Fruit fly (Drosophila melanogaster) whole organism, pupa: ENCODE measurements around the gene CG15356.
A peak's percentile ranks its signal among the peaks of the same experiment; 100 is the strongest.

Experiments
- CG10348 ChIP-seq: fragments of 200-800 bp; sonication (Bioruptor generic); IDR thresholded peaks from 2 replicates; pipeline ENCODE4 v1.3.6; 2022; ENCODE audit warnings: missing biosample characterization, missing genetic modification characterization
- CG12605 ChIP-seq: fragments of 200-800 bp; sonication (Bioruptor generic); IDR thresholded peaks from 2 replicates; pipeline ENCODE4 v1.3.6; 2022; ENCODE audit warnings: missing biosample characterization, missing genetic modification characterization
- CG13204 ChIP-seq: fragments of 200-800 bp; sonication (Bioruptor generic); optimal IDR thresholded peaks from 2 replicates; lab custom pipeline; 2018; ENCODE audit warnings: missing biosample characterization, mild to moderate bottlenecking, missing genetic modification characterization, moderate library complexity
- CG14655 ChIP-seq: fragments of 200-800 bp; sonication (Bioruptor generic); optimal IDR thresholded peaks from 3 replicates; lab custom pipeline; 2017; ENCODE audit warnings: mild to moderate bottlenecking, missing biosample characterization, missing genetic modification reagents, missing genetic modification characterization
- CG15710 ChIP-seq: fragments of 200-800 bp; sonication (Bioruptor generic); optimal IDR thresholded peaks from 2 replicates; lab custom pipeline; 2018; ENCODE audit warnings: missing biosample characterization, mild to moderate bottlenecking, missing genetic modification characterization, moderate library complexity
- CG17806 ChIP-seq: fragments of 200-800 bp; sonication (Bioruptor generic); optimal IDR thresholded peaks from 2 replicates; lab custom pipeline; 2018; ENCODE audit warnings: missing biosample characterization, mild to moderate bottlenecking, missing genetic modification characterization, moderate library complexity
- CG32121 ChIP-seq: fragments of 200-800 bp; sonication (Bioruptor generic); IDR thresholded peaks from 2 replicates; pipeline ENCODE4 v1.3.6; 2022; ENCODE audit warnings: missing biosample characterization, missing genetic modification characterization
- CG34367 ChIP-seq: fragments of 200-800 bp; sonication (Bioruptor generic); optimal IDR thresholded peaks from 2 replicates; lab custom pipeline; 2018; ENCODE audit warnings: missing biosample characterization, mild to moderate bottlenecking, missing genetic modification characterization
- CG4496 ChIP-seq: fragments of 200-800 bp; sonication (Bioruptor generic); IDR thresholded peaks from 3 replicates; pipeline ENCODE4 v1.3.6; 2022; ENCODE audit warnings: missing biosample characterization, missing genetic modification characterization
- CG8159 ChIP-seq: fragments of 200-800 bp; sonication (Bioruptor generic); optimal IDR thresholded peaks from 3 replicates; lab custom pipeline; 2018; ENCODE audit warnings: missing biosample characterization, mild to moderate bottlenecking, missing genetic modification characterization, moderate library complexity
- CG8301 ChIP-seq: fragments of 200-800 bp; sonication (Bioruptor generic); optimal IDR thresholded peaks from 2 replicates; lab custom pipeline; 2018; ENCODE audit warnings: missing biosample characterization, mild to moderate bottlenecking, missing genetic modification characterization
- CG9948 ChIP-seq: fragments of 200-800 bp; sonication (Bioruptor generic); optimal IDR thresholded peaks from 2 replicates; lab custom pipeline; 2018; ENCODE audit warnings: missing biosample characterization, mild to moderate bottlenecking, missing genetic modification characterization, moderate library complexity
- D1 ChIP-seq: fragments of 200-800 bp; sonication (Bioruptor generic); optimal IDR thresholded peaks from 2 replicates; lab custom pipeline; 2018; ENCODE audit warnings: missing biosample characterization, mild to moderate bottlenecking, missing genetic modification characterization, moderate library complexity
- EcR ChIP-seq: fragments of 200-800 bp; sonication (Bioruptor generic); optimal IDR thresholded peaks from 3 replicates; lab custom pipeline; 2019; ENCODE audit warnings: missing biosample characterization, missing genetic modification characterization, mild to moderate bottlenecking, moderate library complexity, missing genetic modification reagents
- Ets98B ChIP-seq: fragments of 200-800 bp; sonication (Bioruptor generic); IDR thresholded peaks from 2 replicates; pipeline ENCODE4 v1.3.6; 2022; ENCODE audit warnings: missing biosample characterization, missing genetic modification characterization
- Pif1A ChIP-seq: fragments of 200-800 bp; sonication (Bioruptor generic); optimal IDR thresholded peaks from 3 replicates; lab custom pipeline; 2016; ENCODE audit warnings: missing biosample characterization, missing genetic modification characterization
- Pif1B ChIP-seq: fragments of 200-800 bp; sonication (Bioruptor generic); optimal IDR thresholded peaks from 3 replicates; lab custom pipeline; 2016; ENCODE audit warnings: missing biosample characterization, missing genetic modification characterization
- Snoo ChIP-seq: fragments of 200-800 bp; sonication (Bioruptor generic); optimal IDR thresholded peaks from 3 replicates; lab custom pipeline; 2017; ENCODE audit warnings: missing biosample characterization, mild to moderate bottlenecking, missing genetic modification characterization, inconsistent platforms
- fd96Ca ChIP-seq: fragments of 200-800 bp; sonication (Bioruptor generic); IDR thresholded peaks from 3 replicates; pipeline ENCODE4 v1.3.6; 2022; ENCODE audit warnings: missing biosample characterization, missing genetic modification characterization
- gl ChIP-seq: fragments of 200-800 bp; sonication (Bioruptor generic); optimal IDR thresholded peaks from 2 replicates; lab custom pipeline; 2018; ENCODE audit warnings: missing biosample characterization, mild to moderate bottlenecking, missing genetic modification characterization
- rn ChIP-seq: fragments of 200-800 bp; sonication (Bioruptor generic); IDR thresholded peaks from 2 replicates; pipeline ENCODE4 v1.3.6; 2022; ENCODE audit warnings: missing biosample characterization, missing genetic modification characterization

CG15356 gene

dm6 chr2L:1980708-1981339, at the start of gene CG15356, which contains the start of gene CG15362:
Gene CG15356, minus strand, starts transcription at chr2L:1980755.
Gene CG15362, plus strand, starts transcription at chr2L:1981176.
- TF ChIP-seq CG32121 (no peak), CG4496 (GFP tag; lab: Robert Waterston, UW) (peak; percentile 59; the same call in 2 of the 3 replicates), CG17806 (tag; lab: Kevin White, UChicago) (peak; percentile 27), Pif1A (GFP tag; lab: Kevin White, UChicago) (no peak)
- TF ChIP-seq, all 21 proteins: peak for 2

dm6 chr2L:2022823-2023222, 42.3 kb upstream of the CG15356 start:
- TF ChIP-seq CG4496 (GFP tag; lab: Robert Waterston, UW) (no peak), CG15710 (no peak), CG32121 (no peak), fd96Ca (GFP tag; lab: Robert Waterston, UW) (no peak), CG14655 (GFP tag; lab: Kevin White, UChicago) (no peak), CG9948 (tag; lab: Kevin White, UChicago) (no peak), CG34367 (tag; lab: Kevin White, UChicago) (no peak), Snoo (no peak), CG10348 (GFP tag; lab: Robert Waterston, UW) (no peak), D1 (tag; lab: Kevin White, UChicago) (no peak), Pif1A (GFP tag; lab: Kevin White, UChicago) (no peak), CG12605 (GFP tag; lab: Robert Waterston, UW) (no peak), CG8301 (tag; lab: Kevin White, UChicago) (no peak), rn (GFP tag; lab: Robert Waterston, UW) (no peak), Ets98B (GFP tag; lab: Robert Waterston, UW) (no peak), gl (tag; lab: Kevin White, UChicago) (no peak), CG8159 (tag; lab: Kevin White, UChicago) (no peak), CG13204 (GFP tag; lab: Kevin White, UChicago) (no peak), CG17806 (tag; lab: Kevin White, UChicago) (no peak), EcR (GFP tag; lab: Kevin White, UChicago) (no peak)

dm6 chr2L:2015204-2015603, 34.6 kb upstream of the CG15356 start:
- no peak for TF ChIP-seq CG4496 (GFP tag; lab: Robert Waterston, UW)
- TF ChIP-seq gl (tag; lab: Kevin White, UChicago), result no peak
- TF ChIP-seq rn (GFP tag; lab: Robert Waterston, UW), result no peak
- no peak for TF ChIP-seq Pif1A (GFP tag; lab: Kevin White, UChicago)
- no peak for TF ChIP-seq CG12605 (GFP tag; lab: Robert Waterston, UW)
- TF ChIP-seq CG32121, result no peak
- no peak for TF ChIP-seq CG14655 (GFP tag; lab: Kevin White, UChicago)
- TF ChIP-seq D1 (tag; lab: Kevin White, UChicago), result no peak
- no peak for TF ChIP-seq Pif1B (GFP tag; lab: Kevin White, UChicago)
- TF ChIP-seq CG8159 (tag; lab: Kevin White, UChicago), result no peak
- no peak for TF ChIP-seq Ets98B (GFP tag; lab: Robert Waterston, UW)
- TF ChIP-seq CG15710, result no peak
- no peak for TF ChIP-seq CG13204 (GFP tag; lab: Kevin White, UChicago)
- no peak for TF ChIP-seq CG8301 (tag; lab: Kevin White, UChicago)
- no peak for TF ChIP-seq EcR (GFP tag; lab: Kevin White, UChicago)
- TF ChIP-seq CG9948 (tag; lab: Kevin White, UChicago), result no peak
- TF ChIP-seq Snoo, result no peak
- TF ChIP-seq fd96Ca (GFP tag; lab: Robert Waterston, UW), result no peak
- no peak for TF ChIP-seq CG34367 (tag; lab: Kevin White, UChicago)

dm6 chr2L:2013836-2014434, 33.4 kb upstream of the CG15356 start:
- TF ChIP-seq CG32121 (no peak), CG8159 (tag; lab: Kevin White, UChicago) (peak; percentile 13), CG15710 (peak; percentile 10), D1 (tag; lab: Kevin White, UChicago) (no peak), CG4496 (GFP tag; lab: Robert Waterston, UW) (peak; percentile 41; the same call in 1 of the 3 replicates), fd96Ca (GFP tag; lab: Robert Waterston, UW) (no peak), CG17806 (tag; lab: Kevin White, UChicago) (no peak)

DNA sequence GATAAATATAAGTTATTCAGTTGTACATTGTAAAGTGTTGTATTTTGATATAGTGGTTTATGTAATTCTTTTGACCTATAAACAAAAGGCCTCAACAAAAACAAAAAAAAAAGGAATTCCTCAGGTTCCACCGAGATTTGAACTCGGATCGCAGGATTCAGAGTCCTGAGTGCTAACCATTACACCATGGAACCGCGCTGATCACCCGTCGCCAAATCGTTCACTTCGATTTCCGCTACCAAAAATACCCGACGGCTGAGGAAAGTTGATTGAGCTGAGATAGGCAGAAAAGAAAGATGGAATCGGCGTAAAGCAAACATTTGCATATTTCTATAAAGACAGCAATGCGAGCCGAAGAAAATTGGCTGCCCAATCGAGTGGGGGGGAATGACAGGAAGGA, 32.5 kb upstream of the CG15356 start:
- TF ChIP-seq Snoo (no peak), CG9948 (tag; lab: Kevin White, UChicago) (no peak), Pif1B (GFP tag; lab: Kevin White, UChicago) (no peak), CG8159 (tag; lab: Kevin White, UChicago) (no peak), D1 (tag; lab: Kevin White, UChicago) (no peak), CG12605 (GFP tag; lab: Robert Waterston, UW) (no peak), CG10348 (GFP tag; lab: Robert Waterston, UW) (no peak), CG17806 (tag; lab: Kevin White, UChicago) (no peak), EcR (GFP tag; lab: Kevin White, UChicago) (no peak), CG32121 (no peak), CG8301 (tag; lab: Kevin White, UChicago) (no peak), rn (GFP tag; lab: Robert Waterston, UW) (no peak), Ets98B (GFP tag; lab: Robert Waterston, UW) (no peak), CG34367 (tag; lab: Kevin White, UChicago) (no peak), CG14655 (GFP tag; lab: Kevin White, UChicago) (no peak), fd96Ca (GFP tag; lab: Robert Waterston, UW) (no peak), CG15710 (no peak)
